Worm (Caenorhabditis elegans): ENCODE measurements around the gene T28C12.2.
A peak's percentile ranks its signal among the peaks of the same experiment; 100 is the strongest.

T28C12.2 gene

DNA sequence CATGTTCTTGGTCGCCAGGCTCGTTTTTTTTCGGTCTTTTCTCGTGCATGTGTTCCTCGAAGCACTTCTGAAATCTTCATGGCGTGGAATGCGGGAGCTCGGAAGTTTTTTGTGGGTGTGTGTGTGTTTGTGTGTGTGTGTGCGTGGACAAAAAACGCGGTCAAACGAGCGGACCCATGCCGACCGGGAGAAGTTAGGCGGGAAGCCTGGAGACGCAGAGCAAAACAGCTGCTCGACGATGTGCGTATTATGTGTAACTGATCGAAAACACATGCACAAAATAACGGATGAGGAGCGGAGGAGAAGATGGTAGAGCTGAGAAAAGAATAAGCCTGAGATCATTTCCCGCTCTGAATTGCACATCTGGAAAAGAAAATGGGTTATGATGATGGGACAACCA, 13.5 kb downstream of the T28C12.2 start:
- TF ChIP-seq cebp-1 (GFP tag; IDR thresholded peaks at IDR 0.05), result no peak
- TF ChIP-seq cebp-1 (tag; optimal IDR thresholded peaks at IDR 0.05), result peak; percentile 7
- no peak for TF ChIP-seq nfyb-1 (GFP tag; IDR thresholded peaks at IDR 0.05)
- 0 out of 2 replicates have a peak, but pooled peaks have one; percentile 13 for TF ChIP-seq ztf-28 (GFP tag; IDR thresholded peaks at IDR 0.05)
- peak; percentile 61 for TF ChIP-seq zfh-2 (GFP tag; conservative IDR thresholded peaks at IDR 0.05)
- TF ChIP-seq K12H6.12 (tag; optimal IDR thresholded peaks at IDR 0.05), result peak; percentile 62

DNA sequence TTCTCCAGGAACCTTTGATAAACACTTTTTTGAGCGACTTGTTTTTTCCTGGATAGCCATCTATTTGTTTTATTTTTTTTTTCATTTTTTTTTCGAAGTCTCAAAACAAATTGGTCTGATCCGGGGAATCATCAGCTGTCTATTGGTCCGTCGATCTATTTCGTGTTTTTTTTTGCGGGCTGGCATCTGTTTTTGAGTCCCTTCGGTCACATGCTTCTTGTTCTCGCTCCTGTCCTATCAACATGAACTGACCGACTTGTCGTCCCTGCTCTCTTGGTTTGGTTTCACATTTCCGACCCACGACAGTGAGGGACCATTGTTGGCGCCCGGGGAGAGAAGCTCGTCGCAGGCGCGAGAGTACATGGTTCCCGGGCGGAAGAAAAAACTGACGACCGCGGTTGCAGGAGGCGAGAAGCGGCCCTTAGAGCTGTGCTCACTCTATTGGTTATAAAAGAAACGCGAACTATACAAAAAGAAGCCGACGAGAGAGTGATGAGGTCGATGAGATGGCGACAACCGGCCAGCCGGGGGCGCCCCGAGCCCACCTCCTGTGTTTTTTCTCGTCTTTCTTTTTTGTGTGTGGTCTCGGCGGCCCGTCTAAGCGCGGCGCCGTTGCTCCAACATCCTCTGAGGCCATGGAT, 15.7 kb downstream of the T28C12.2 start:
- no peak for TF ChIP-seq lsl-1 (GFP tag; optimal IDR thresholded peaks at IDR 0.05)
- peak; percentile 92 for TF ChIP-seq zfh-2 (GFP tag; conservative IDR thresholded peaks at IDR 0.05)
- TF ChIP-seq atf-7 (tag; optimal IDR thresholded peaks at IDR 0.05), result no peak
- no peak for TF ChIP-seq bed-1 (GFP tag; IDR thresholded peaks at IDR 0.05)
- no peak for TF ChIP-seq ztf-6 (GFP tag; IDR thresholded peaks at IDR 0.05)
- no peak for TF ChIP-seq gei-17 (GFP tag; optimal IDR thresholded peaks at IDR 0.05)
- no peak for TF ChIP-seq C17E4.6 (GFP tag; IDR thresholded peaks at IDR 0.05)
- TF ChIP-seq cebp-1 (GFP tag; IDR thresholded peaks at IDR 0.05), result no peak
- peak; percentile 2 for TF ChIP-seq cebp-1 (tag; optimal IDR thresholded peaks at IDR 0.05)
- peak; percentile 41 for TF ChIP-seq chd-7 (tag; optimal IDR thresholded peaks at IDR 0.05)
- peak; percentile 34; the same call in 1 of the 2 replicates for TF ChIP-seq egrh-3 (GFP tag; IDR thresholded peaks at IDR 0.05)
- TF ChIP-seq F37B4.10 (GFP tag; IDR thresholded peaks at IDR 0.05), result 0 out of 2 replicates have a peak, but pooled peaks have one; percentile 45
- TF ChIP-seq sdz-38 (tag; optimal IDR thresholded peaks at IDR 0.05), result no peak
- TF ChIP-seq unc-62 (GFP tag; optimal IDR thresholded peaks at IDR 0.05), result no peak
- no peak for TF ChIP-seq F57C9.4 (tag; optimal IDR thresholded peaks at IDR 0.05)

DNA sequence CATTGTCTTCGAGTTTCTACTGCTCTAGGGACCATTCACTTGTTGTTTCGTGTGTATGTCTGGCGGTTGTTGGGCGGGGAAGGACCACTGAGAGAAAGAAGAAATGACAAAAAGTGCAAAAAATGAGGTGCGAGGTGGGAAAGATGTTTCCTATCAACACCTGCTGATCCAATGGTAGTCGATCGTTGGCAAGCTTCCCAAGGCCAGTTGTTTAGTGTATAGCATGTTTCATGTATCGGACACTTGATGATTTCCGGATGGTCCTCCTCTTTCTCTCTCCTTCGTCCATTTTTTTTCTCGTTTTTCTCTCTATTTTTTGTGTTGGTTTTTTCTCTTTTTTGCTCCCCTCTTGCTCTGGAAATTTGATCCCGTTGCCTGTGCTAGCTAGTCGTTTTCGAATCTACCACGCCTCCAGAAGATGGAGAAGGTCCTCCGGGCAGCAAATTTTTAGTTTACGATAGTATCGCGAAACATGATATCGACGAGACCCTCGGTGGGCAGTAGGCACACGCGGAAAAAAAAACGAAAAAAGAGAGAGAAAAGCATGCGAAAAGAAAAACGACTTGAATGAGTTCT, 17.1 kb downstream of the T28C12.2 start:
- TF ChIP-seq Y56A3A.18 (GFP tag; IDR thresholded peaks at IDR 0.05) (no peak), Y95B8A.8 (GFP tag; IDR thresholded peaks at IDR 0.05) (no peak), lsy-27 (tag; optimal IDR thresholded peaks at IDR 0.05; ENCODE audit: borderline replicate concordance, insufficient read depth) (no peak), dox-1 (GFP tag; IDR thresholded peaks at IDR 0.05) (no peak), F23B12.7 (tag; optimal IDR thresholded peaks at IDR 0.05; ENCODE audit: insufficient read depth) (no peak), ceh-58 (GFP tag; IDR thresholded peaks at IDR 0.05) (no peak), egl-18 (GFP tag; IDR thresholded peaks at IDR 0.05) (no peak), die-1 (tag; optimal IDR thresholded peaks at IDR 0.05) (no peak), hlh-26 (GFP tag; conservative IDR thresholded peaks at IDR 0.05) (no peak), ceh-40 (GFP tag; IDR thresholded peaks at IDR 0.05) (no peak), K12H6.12 (tag; optimal IDR thresholded peaks at IDR 0.05) (no peak)

DNA sequence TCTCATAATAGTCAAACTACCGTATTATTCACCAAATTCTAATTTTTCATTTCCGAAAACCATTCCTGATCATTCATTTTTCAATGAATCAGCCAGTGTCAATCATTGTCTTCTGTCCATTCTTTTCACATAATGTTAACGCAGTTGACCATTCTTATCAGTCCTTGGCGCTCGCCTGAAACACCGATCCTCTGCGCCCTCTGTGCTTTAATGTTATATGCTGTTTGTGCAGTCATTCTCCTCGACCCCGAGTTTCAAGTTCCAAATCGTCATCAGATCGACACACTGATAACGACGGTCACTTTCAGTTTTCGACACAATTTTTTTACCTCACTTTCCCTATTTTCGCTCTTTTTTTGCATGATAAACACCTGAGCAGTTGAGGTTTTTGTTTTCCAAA, 17.9 kb downstream of the T28C12.2 start:
- TF ChIP-seq cebp-1 (GFP tag; IDR thresholded peaks at IDR 0.05), result no peak
- peak; percentile 42 for TF ChIP-seq cebp-1 (tag; optimal IDR thresholded peaks at IDR 0.05)
- TF ChIP-seq atf-7 (tag; optimal IDR thresholded peaks at IDR 0.05), result peak; percentile 21
- no peak for TF ChIP-seq rcor-1 (GFP tag; IDR thresholded peaks at IDR 0.05)
- no peak for TF ChIP-seq gei-17 (GFP tag; optimal IDR thresholded peaks at IDR 0.05)
- TF ChIP-seq tbp1 (GFP tag; optimal IDR thresholded peaks at IDR 0.05), result peak; percentile 18
- TF ChIP-seq ceh-58 (GFP tag; IDR thresholded peaks at IDR 0.05), result no peak
- no peak for TF ChIP-seq nfya-2 (GFP tag; IDR thresholded peaks at IDR 0.05)
- TF ChIP-seq sea-2 (GFP tag; IDR thresholded peaks at IDR 0.05), result no peak
- no peak for TF ChIP-seq repo-1 (tag; optimal IDR thresholded peaks at IDR 0.05)
- no peak for TF ChIP-seq pbrm-1 (GFP tag; IDR thresholded peaks at IDR 0.05)
- TF ChIP-seq pha-4 (tag; optimal IDR thresholded peaks at IDR 0.05), result peak; percentile 2
- TF ChIP-seq egl-44 (GFP tag; IDR thresholded peaks at IDR 0.05), result 0 out of 2 replicates have a peak, but pooled peaks have one; percentile 39
- no peak for TF ChIP-seq athp-1 (tag; optimal IDR thresholded peaks at IDR 0.05)
- TF ChIP-seq sdz-38 (tag; optimal IDR thresholded peaks at IDR 0.05), result no peak
- TF ChIP-seq ceh-40 (GFP tag; IDR thresholded peaks at IDR 0.05), result 0 out of 2 replicates have a peak, but pooled peaks have one; percentile 13
- TF ChIP-seq die-1 (tag; optimal IDR thresholded peaks at IDR 0.05), result no peak
- no peak for TF ChIP-seq snpc-1.3 (tag; optimal IDR thresholded peaks at IDR 0.05; ENCODE audit: insufficient read depth)
- no peak for TF ChIP-seq cebp-2 (GFP tag; IDR thresholded peaks at IDR 0.05)
- no peak for TF ChIP-seq hmg-1.2 (GFP tag; IDR thresholded peaks at IDR 0.05)
- no peak for TF ChIP-seq nhr-179 (tag; optimal IDR thresholded peaks at IDR 0.05)
- TF ChIP-seq ets-4 (GFP tag; optimal IDR thresholded peaks at IDR 0.05), result peak; percentile 85

Measured in whole organism, young adult.